Fruit fly (Drosophila melanogaster) whole organism, embryonic: ENCODE measurements around the gene Rpt4.
A peak's percentile ranks its signal among the peaks of the same experiment; 100 is the strongest.

Source experiments
- Adf1 ChIP-seq: fragments of 200-800 bp; sonication (Bioruptor generic); IDR thresholded peaks from 2 replicates; pipeline ENCODE4 v1.3.6; 2022; ENCODE audit warnings: missing biosample characterization, missing genetic modification characterization
- Antp ChIP-seq: fragments of 200-800 bp; sonication (Bioruptor generic); optimal IDR thresholded peaks from 3 replicates; lab custom pipeline; 2016; ENCODE audit warnings: missing biosample characterization, missing genetic modification characterization
- CG10274 ChIP-seq: fragments of 200-800 bp; sonication (Bioruptor generic); optimal IDR thresholded peaks from 3 replicates; lab custom pipeline; 2017; ENCODE audit warnings: missing biosample characterization, mild to moderate bottlenecking, missing genetic modification characterization
- CG10431 ChIP-seq: fragments of 200-800 bp; sonication (Bioruptor generic); optimal IDR thresholded peaks from 3 replicates; lab custom pipeline; 2018; ENCODE audit warnings: missing biosample characterization, mild to moderate bottlenecking, missing genetic modification characterization
- CG10565 ChIP-seq: fragments of 200-800 bp; sonication (Bioruptor generic); optimal IDR thresholded peaks from 3 replicates; lab custom pipeline; 2016; ENCODE audit warnings: missing biosample characterization, mild to moderate bottlenecking, missing genetic modification characterization
- CG12071 ChIP-seq: fragments of 200-800 bp; sonication (Bioruptor generic); optimal IDR thresholded peaks from 3 replicates; lab custom pipeline; 2018; ENCODE audit warnings: missing biosample characterization, mild to moderate bottlenecking, missing genetic modification characterization
- CG13296 ChIP-seq: fragments of 200-800 bp; sonication (Bioruptor generic); optimal IDR thresholded peaks from 3 replicates; lab custom pipeline; 2018; ENCODE audit warnings: missing biosample characterization, mild to moderate bottlenecking, missing genetic modification characterization
- CG14965 ChIP-seq: fragments of 200-800 bp; sonication (Bioruptor generic); optimal IDR thresholded peaks from 2 replicates; lab custom pipeline; 2016; ENCODE audit warnings: missing biosample characterization, missing genetic modification characterization, borderline replicate concordance
- CG15269 ChIP-seq: fragments of 200-800 bp; sonication (Bioruptor generic); optimal IDR thresholded peaks from 2 replicates; lab custom pipeline; 2018; ENCODE audit warnings: missing biosample characterization, mild to moderate bottlenecking, missing genetic modification characterization, moderate library complexity
- CG15601 ChIP-seq: fragments of 200-800 bp; sonication (Bioruptor generic); optimal IDR thresholded peaks from 3 replicates; lab custom pipeline; 2019; ENCODE audit warnings: missing biosample characterization, mild to moderate bottlenecking, missing genetic modification characterization, moderate library complexity
- CG16815 ChIP-seq: fragments of 200-800 bp; sonication (Bioruptor generic); optimal IDR thresholded peaks from 3 replicates; lab custom pipeline; 2017; ENCODE audit warnings: missing biosample characterization, mild to moderate bottlenecking, missing genetic modification characterization
- CG17359 ChIP-seq: fragments of 200-800 bp; sonication (Bioruptor generic); optimal IDR thresholded peaks from 3 replicates; lab custom pipeline; 2018; ENCODE audit warnings: missing biosample characterization, mild to moderate bottlenecking, missing genetic modification characterization, moderate library complexity
- CG1832 ChIP-seq: fragments of 200-800 bp; sonication (Bioruptor generic); optimal IDR thresholded peaks from 2 replicates; lab custom pipeline; 2017; ENCODE audit warnings: missing biosample characterization, mild to moderate bottlenecking, missing genetic modification characterization, inconsistent platforms
- CG18599 ChIP-seq: fragments of 200-800 bp; sonication (Bioruptor generic); optimal IDR thresholded peaks from 3 replicates; lab custom pipeline; 2017; ENCODE audit warnings: missing biosample characterization, missing genetic modification characterization, mild to moderate bottlenecking, moderate library complexity, missing genetic modification reagents
- CG2120 ChIP-seq: fragments of 200-800 bp; sonication (Bioruptor generic); optimal IDR thresholded peaks from 3 replicates; lab custom pipeline; 2016; ENCODE audit warnings: missing biosample characterization, missing genetic modification characterization
- CG3281 ChIP-seq: fragments of 200-800 bp; sonication (Bioruptor generic); optimal IDR thresholded peaks from 3 replicates; lab custom pipeline; 2017; ENCODE audit warnings: missing biosample characterization, mild to moderate bottlenecking, missing genetic modification characterization
- CG34376 ChIP-seq: fragments of 200-800 bp; sonication (Bioruptor generic); optimal IDR thresholded peaks from 2 replicates; lab custom pipeline; 2018; ENCODE audit warnings: missing biosample characterization, mild to moderate bottlenecking, missing genetic modification characterization
- CG4360 ChIP-seq: fragments of 200-800 bp; sonication (Bioruptor generic); IDR thresholded peaks from 2 replicates; pipeline ENCODE4 v1.3.6; 2022; ENCODE audit warnings: missing biosample characterization, missing genetic modification characterization
- CG4730 ChIP-seq: fragments of 200-800 bp; sonication (Bioruptor generic); IDR thresholded peaks from 2 replicates; pipeline ENCODE4 v1.3.6; 2022; ENCODE audit warnings: missing biosample characterization, missing genetic modification characterization
- CG6175 ChIP-seq: fragments of 200-800 bp; sonication (Bioruptor generic); IDR thresholded peaks from 3 replicates; pipeline ENCODE4 v1.3.6; 2022; ENCODE audit warnings: missing biosample characterization, missing genetic modification characterization
- CG8290 ChIP-seq, 3 experiments: fragments of 200-800 bp; sonication (Bioruptor generic); optimal IDR thresholded peaks; 2 replicates each; lab custom pipeline; 2016 to 2019; ENCODE audit warnings: missing biosample characterization in 3 of 3, missing genetic modification characterization in 3 of 3, mild to moderate bottlenecking in 2 of 3, moderate library complexity in 1 of 3
- CG8388 ChIP-seq: fragments of 200-800 bp; sonication (Bioruptor generic); optimal IDR thresholded peaks from 2 replicates; lab custom pipeline; 2019; ENCODE audit warnings: missing biosample characterization, mild to moderate bottlenecking, missing genetic modification characterization, moderate library complexity
- CG8765 ChIP-seq: fragments of 200-800 bp; sonication (Bioruptor generic); IDR thresholded peaks from 2 replicates; pipeline ENCODE4 v1.3.6; 2022; ENCODE audit warnings: missing biosample characterization, missing genetic modification characterization
- Drgx ChIP-seq: fragments of 200-800 bp; sonication (Bioruptor generic); IDR thresholded peaks from 2 replicates; pipeline ENCODE4 v1.3.6; 2022; ENCODE audit warnings: missing biosample characterization, missing genetic modification characterization
- HmgZ ChIP-seq: fragments of 200-800 bp; sonication (Bioruptor generic); optimal IDR thresholded peaks from 2 replicates; lab custom pipeline; 2018; ENCODE audit warnings: missing biosample characterization, mild to moderate bottlenecking, missing genetic modification characterization
- Hmr ChIP-seq: fragments of 200-800 bp; sonication (Bioruptor generic); optimal IDR thresholded peaks from 3 replicates; lab custom pipeline; 2017; ENCODE audit warnings: mild to moderate bottlenecking, missing biosample characterization, missing genetic modification reagents, missing genetic modification characterization
- Hsf ChIP-seq: fragments of 200-800 bp; sonication (Bioruptor generic); optimal IDR thresholded peaks from 3 replicates; lab custom pipeline; 2016; ENCODE audit warnings: missing biosample characterization, missing genetic modification characterization
- PHDP ChIP-seq: fragments of 200-800 bp; sonication (Bioruptor generic); optimal IDR thresholded peaks from 3 replicates; lab custom pipeline; 2018; ENCODE audit warnings: missing biosample characterization, mild to moderate bottlenecking, missing genetic modification characterization, moderate library complexity
- Trl ChIP-seq, 3 experiments: fragments of >200 bp in 2 of 3; fragments of 200-800 bp in 1 of 3; sonication (Bioruptor generic) in 1 of 3; optimal IDR thresholded peaks; 2 replicates in 1 of 3; 3 replicates in 2 of 3; lab custom pipeline; 2016 to 2017; ENCODE audit warnings: missing biosample characterization in 1 of 3, missing genetic modification characterization in 1 of 3
- cato ChIP-seq: fragments of 200-800 bp; sonication (Bioruptor generic); optimal IDR thresholded peaks from 2 replicates; lab custom pipeline; 2016; ENCODE audit warnings: missing biosample characterization, missing genetic modification characterization, borderline replicate concordance
- dmrt99B ChIP-seq: fragments of 200-800 bp; sonication (Bioruptor generic); optimal IDR thresholded peaks from 2 replicates; lab custom pipeline; 2018; ENCODE audit warnings: missing biosample characterization, mild to moderate bottlenecking, missing genetic modification characterization, moderate library complexity
- grau ChIP-seq: fragments of 200-800 bp; optimal IDR thresholded peaks from 3 replicates; lab custom pipeline; 2019; ENCODE audit warnings: missing biosample characterization, mild to moderate bottlenecking, missing genetic modification characterization, moderate library complexity
- hbn ChIP-seq: fragments of 200-800 bp; sonication (Bioruptor generic); IDR thresholded peaks from 2 replicates; pipeline ENCODE4 v1.3.6; 2022; ENCODE audit warnings: missing biosample characterization, missing genetic modification characterization; ENCODE audit not compliant: partially characterized antibody
- knrl ChIP-seq: fragments of 200-800 bp; sonication (Bioruptor generic); IDR thresholded peaks from 3 replicates; pipeline ENCODE4 v1.3.6; 2022; ENCODE audit warnings: missing biosample characterization, missing genetic modification characterization; ENCODE audit not compliant: partially characterized antibody
- prd ChIP-seq, 3 experiments: fragments of >200 bp in 2 of 3; fragments of 200-800 bp in 1 of 3; sonication (Bioruptor generic) in 1 of 3; optimal IDR thresholded peaks in 2 of 3; IDR thresholded peaks in 1 of 3; 2 replicates in 2 of 3; 3 replicates in 1 of 3; pipeline versions ENCODE4 v1.3.6 to Lab custom; 2017 to 2022; ENCODE audit warnings: missing biosample characterization in 1 of 3, missing genetic modification characterization in 1 of 3
- ranshi ChIP-seq: fragments of 200-800 bp; sonication (Bioruptor generic); IDR thresholded peaks from 2 replicates; pipeline ENCODE4 v1.3.6; 2022; ENCODE audit warnings: missing biosample characterization, missing genetic modification characterization
- row ChIP-seq: fragments of 200-800 bp; sonication (Bioruptor generic); IDR thresholded peaks from 3 replicates; pipeline ENCODE4 v1.3.6; 2022; ENCODE audit warnings: missing biosample characterization, missing genetic modification characterization
- sob ChIP-seq: fragments of 200-800 bp; sonication (Bioruptor generic); IDR thresholded peaks from 2 replicates; pipeline ENCODE4 v1.3.6; 2022; ENCODE audit warnings: missing biosample characterization, missing genetic modification characterization
- unc-4 ChIP-seq: fragments of 200-800 bp; sonication (Bioruptor generic); IDR thresholded peaks from 2 replicates; pipeline ENCODE4 v1.3.6; 2022; ENCODE audit warnings: missing biosample characterization, missing genetic modification characterization; ENCODE audit not compliant: partially characterized antibody

Rpt4 gene

DNA sequence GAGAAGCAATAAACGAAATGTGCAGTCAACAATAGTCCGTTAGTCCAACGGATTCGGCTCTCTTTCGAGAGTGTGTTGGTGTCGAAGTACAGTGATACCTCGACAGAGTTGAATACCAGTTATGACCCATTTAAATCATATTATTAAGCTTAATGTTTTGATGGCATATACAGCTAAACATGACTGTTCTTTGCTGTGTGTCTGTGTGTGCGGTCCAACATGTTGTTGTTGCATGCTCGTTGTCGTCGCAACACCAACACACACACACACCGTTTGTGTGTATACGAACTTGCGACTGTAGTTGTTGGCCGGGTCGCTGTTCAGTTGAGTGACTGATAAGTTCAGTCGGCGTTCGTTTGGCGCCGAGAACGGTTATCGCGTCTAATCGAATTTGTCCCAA, 17.8 kb upstream of the Rpt4 start, which contains the start of gene CG15894 (continued):
- TF ChIP-seq CG10565 (GFP tag; lab: Kevin White, UChicago) (no peak), CG17359 (tag; lab: Kevin White, UChicago) (peak; percentile 40), prd (optimal IDR thresholded peaks at IDR 0.05; lab: Kevin White, UChicago) (no peak), prd (GFP tag; IDR thresholded peaks at IDR 0.05; lab: Robert Waterston, UW) (peak; percentile 26; the same call in 1 of the 3 replicates), row (GFP tag; lab: Robert Waterston, UW) (peak; percentile 64), CG4360 (no peak), dmrt99B (tag; lab: Kevin White, UChicago) (peak; percentile 5), Trl (optimal IDR thresholded peaks at IDR 0.05; lab: Kevin White, UChicago) (no peak), Trl (GFP tag; optimal IDR thresholded peaks at IDR 0.05; lab: Kevin White, UChicago) (no peak), Hmr (GFP tag; lab: Kevin White, UChicago) (peak; percentile 35), CG34376 (GFP tag; lab: Kevin White, UChicago) (no peak), CG13296 (peak; percentile 8), hbn (GFP tag; lab: Robert Waterston, UW) (no peak), knrl (GFP tag; lab: Robert Waterston, UW) (no peak), CG14965 (GFP tag; lab: Kevin White, UChicago) (no peak), CG2120 (GFP tag; lab: Kevin White, UChicago) (peak; percentile 28), CG15601 (no peak), CG15269 (tag; lab: Kevin White, UChicago) (peak; percentile 14), CG8388 (GFP tag; lab: Kevin White, UChicago) (peak; percentile 25), sob (GFP tag; lab: Robert Waterston, UW) (peak; percentile 28; the same call in 1 of the 2 replicates), cato (GFP tag; lab: Kevin White, UChicago) (no peak), Hsf (GFP tag; lab: Kevin White, UChicago) (peak; percentile 11), PHDP (tag; lab: Kevin White, UChicago) (peak; percentile 4), Antp (no peak), CG18599 (peak; percentile 49), CG8290 (GFP tag; optimal IDR thresholded peaks at IDR 0.05; lab: Kevin White, UChicago) (no peak), CG8290 (tag; optimal IDR thresholded peaks at IDR 0.05; lab: Kevin White, UChicago) (peak in 1 of 2 experiments; percentile 64), CG12071 (GFP tag; lab: Kevin White, UChicago) (peak; percentile 6), grau (tag; lab: Kevin White, UChicago) (peak; percentile 67), ranshi (peak; percentile 18; the same call in 1 of the 2 replicates)

- TF ChIP-seq Drgx (peak; percentile 47; the same call in 1 of the 2 replicates), CG8765 (no peak)
Measured at dm6 chrX:6305317-6305716, 14.3 kb upstream of the Rpt4 start.

dm6 chrX:6304203-6304602, 13.2 kb upstream of the Rpt4 start:
- TF ChIP-seq Drgx (peak; percentile 26; the same call in 1 of the 2 replicates), CG10274 (GFP tag; lab: Kevin White, UChicago) (no peak)

- TF ChIP-seq Adf1 = peak; percentile 61
- peak; percentile 21 for TF ChIP-seq CG1832 (GFP tag; lab: Kevin White, UChicago)
- TF ChIP-seq CG16815 (GFP tag; lab: Kevin White, UChicago) = no peak
- TF ChIP-seq CG10431 (GFP tag; lab: Kevin White, UChicago) = no peak
- no peak for TF ChIP-seq cato (GFP tag; lab: Kevin White, UChicago)
- no peak for TF ChIP-seq CG4730
- TF ChIP-seq CG3281 (GFP tag; lab: Kevin White, UChicago) = no peak
- no peak for TF ChIP-seq unc-4
- TF ChIP-seq HmgZ (tag; lab: Kevin White, UChicago) = no peak
- TF ChIP-seq CG6175 (GFP tag; lab: Robert Waterston, UW) = 0 out of 3 replicates have a peak, but pooled peaks have one; percentile 18
Measured at dm6 chrX:6303675-6304074, 12.6 kb upstream of the Rpt4 start, which contains the start of gene CG3823. TSS of gene CG3823 (plus strand) at chrX:6303975.
